Fruit fly (Drosophila melanogaster) whole organism, embryonic: ENCODE results near the gene barr.

ENCODE experiments used
- CG17359 ChIP-seq: fragments of 200-800 bp; sonication (Bioruptor generic); optimal IDR thresholded peaks from 3 replicates; lab custom pipeline; 2018; ENCODE audit warnings: missing biosample characterization, mild to moderate bottlenecking, missing genetic modification characterization, moderate library complexity
- CG17361 ChIP-seq: fragments of 200-800 bp; sonication (Bioruptor generic); IDR thresholded peaks from 3 replicates; pipeline ENCODE4 v1.3.6; 2022; ENCODE audit warnings: missing biosample characterization, missing genetic modification characterization
- CG7357 ChIP-seq: fragments of 200-800 bp; sonication (Bioruptor generic); IDR thresholded peaks from 3 replicates; pipeline ENCODE4 v1.3.6; 2022; ENCODE audit warnings: missing biosample characterization, missing genetic modification characterization
- Dek ChIP-seq: fragments of 200-800 bp; sonication (Bioruptor generic); optimal IDR thresholded peaks from 3 replicates; lab custom pipeline; 2019; ENCODE audit warnings: missing biosample characterization, mild to moderate bottlenecking, missing genetic modification characterization, moderate library complexity
- Dll ChIP-seq: fragments of 200-800 bp; sonication (Bioruptor generic); IDR thresholded peaks from 4 replicates; pipeline ENCODE4 v1.3.6; 2022; ENCODE audit warnings: missing biosample characterization, missing genetic modification characterization; ENCODE audit not compliant: partially characterized antibody
- Nf-YB ChIP-seq: fragments of 200-800 bp; sonication (Bioruptor generic); optimal IDR thresholded peaks from 3 replicates; lab custom pipeline; 2019; ENCODE audit warnings: missing biosample characterization, mild to moderate bottlenecking, missing genetic modification characterization, moderate library complexity
- Oaz ChIP-seq: fragments of 200-800 bp; sonication (Bioruptor generic); IDR thresholded peaks from 2 replicates; pipeline ENCODE4 v1.3.6; 2022; ENCODE audit warnings: missing biosample characterization, missing genetic modification characterization
- Sry-β ChIP-seq: fragments of 200-800 bp; sonication (Bioruptor generic); optimal IDR thresholded peaks from 2 replicates; lab custom pipeline; 2018; ENCODE audit warnings: missing biosample characterization, mild to moderate bottlenecking, missing genetic modification characterization, moderate library complexity
- cad ChIP-seq: fragments of >200 bp; optimal IDR thresholded peaks from 2 replicates; lab custom pipeline; 2017; ENCODE audit warnings: missing biosample characterization, missing genetic modification characterization
- ftz-f1 ChIP-seq: fragments of 200-800 bp; sonication (Bioruptor generic); optimal IDR thresholded peaks from 2 replicates; lab custom pipeline; 2016; ENCODE audit warnings: missing biosample characterization, missing genetic modification characterization
- nom ChIP-seq: fragments of 200-800 bp; sonication (Bioruptor generic); optimal IDR thresholded peaks from 2 replicates; lab custom pipeline; 2017; ENCODE audit warnings: missing biosample characterization, missing genetic modification characterization, mild to moderate bottlenecking, moderate library complexity, missing genetic modification reagents
- row ChIP-seq: fragments of 200-800 bp; sonication (Bioruptor generic); IDR thresholded peaks from 3 replicates; pipeline ENCODE4 v1.3.6; 2022; ENCODE audit warnings: missing biosample characterization, missing genetic modification characterization

DNA sequence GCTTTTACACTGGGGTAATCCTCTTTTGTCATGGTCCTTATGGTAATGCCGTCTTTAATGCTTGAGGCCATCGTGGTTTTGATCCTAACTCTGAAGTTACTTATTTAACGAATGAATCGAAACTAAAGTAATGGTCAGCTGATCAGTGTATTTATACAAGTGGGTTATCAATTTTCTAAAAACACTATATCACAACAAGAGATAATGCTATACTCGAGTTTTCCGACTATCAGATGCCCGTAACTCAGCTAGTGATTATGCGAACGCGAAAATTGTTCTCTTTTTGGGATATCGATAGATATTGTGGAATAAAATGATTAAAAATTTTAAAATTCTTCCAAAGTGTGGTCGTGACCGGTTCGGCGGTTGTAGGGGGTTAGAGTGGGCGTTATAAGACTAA, 35.5 kb downstream of the barr start, which contains the start of gene AANATL3:
- TF ChIP-seq Nf-YB (GFP tag; lab: Kevin White, UChicago) = no peak
- no peak for TF ChIP-seq Dek (tag; lab: Kevin White, UChicago)
- TF ChIP-seq CG7357 = no peak
- TF ChIP-seq CG17361 (GFP tag; lab: Robert Waterston, UW) = no peak
- no peak for TF ChIP-seq cad (GFP tag; lab: Kevin White, UChicago)
- TF ChIP-seq Dll (GFP tag; lab: Robert Waterston, UW) = no peak
- no peak for TF ChIP-seq Sry-β (GFP tag; lab: Kevin White, UChicago)
- TF ChIP-seq Oaz (GFP tag; lab: Robert Waterston, UW) = no peak
- TF ChIP-seq nom (GFP tag; lab: Kevin White, UChicago) = no peak
- TF ChIP-seq row (GFP tag; lab: Robert Waterston, UW) = no peak
- no peak for TF ChIP-seq ftz-f1 (GFP tag; lab: Kevin White, UChicago)
- TF ChIP-seq CG17359 (tag; lab: Kevin White, UChicago) = no peak
